Fruit fly (Drosophila melanogaster): ENCODE data around the gene CG10098.

The CG10098 gene

DNA sequence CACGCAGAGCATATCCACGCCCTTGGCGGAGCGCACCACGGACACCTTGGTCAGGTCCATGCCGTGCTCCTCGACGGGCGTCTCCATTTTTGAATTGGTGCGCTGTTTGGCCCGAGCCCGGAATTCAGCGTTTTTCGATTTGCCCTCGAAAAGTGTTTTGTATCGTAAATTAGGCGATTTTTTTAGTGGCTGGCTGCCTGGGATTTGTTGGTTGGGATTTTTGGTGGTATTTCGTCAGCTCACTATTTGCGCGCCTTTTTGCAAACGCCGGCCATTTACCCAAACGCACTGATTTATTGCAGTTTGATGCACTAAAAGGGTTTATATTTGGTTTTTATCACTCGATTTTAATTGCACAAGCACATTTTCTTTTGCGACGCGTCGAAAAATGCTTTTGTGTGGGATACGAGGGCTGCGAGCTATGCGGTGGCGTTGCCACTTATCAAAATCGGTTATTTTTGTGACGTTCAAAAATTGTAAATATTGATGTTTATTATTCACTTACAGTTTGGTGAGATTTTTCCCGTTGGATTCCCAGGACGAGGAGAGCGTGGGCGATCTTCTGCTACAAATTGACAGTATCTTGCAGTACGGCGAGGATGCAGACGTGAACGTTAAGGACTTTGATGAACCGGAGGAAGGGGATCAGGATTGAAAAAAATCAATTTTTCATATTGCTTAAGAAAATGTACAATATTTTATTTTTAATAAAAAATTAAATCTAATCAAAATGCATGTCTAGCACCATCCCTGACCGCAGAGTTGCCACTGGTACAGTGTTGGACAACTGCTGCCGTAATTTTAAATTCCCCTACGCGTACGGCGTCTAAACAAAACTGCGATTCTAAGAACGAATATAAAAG, 26.4 kb downstream of the CG10098 start, which contains the start of the genes gfzf and Sas-4 (continued):
- peak; percentile 9 for TF ChIP-seq CG13894 (tag; optimal IDR thresholded peaks at IDR 0.05)
- TF ChIP-seq sna (GFP tag; IDR thresholded peaks at IDR 0.05; ENCODE audit: partially characterized antibody): no peak
- TF ChIP-seq CG18599 (GFP tag; optimal IDR thresholded peaks at IDR 0.05): no peak
- TF ChIP-seq inv (GFP tag; IDR thresholded peaks at IDR 0.05; ENCODE audit: partially characterized antibody): no peak
- TF ChIP-seq CG3838 (GFP tag; optimal IDR thresholded peaks at IDR 0.05): no peak
- TF ChIP-seq CG4328 (GFP tag; optimal IDR thresholded peaks at IDR 0.05): peak; percentile 45
- 0 out of 2 replicates have a peak, but pooled peaks have one; percentile 18 for TF ChIP-seq Poxn (GFP tag; IDR thresholded peaks at IDR 0.05)
- no peak for TF ChIP-seq Doc3 (GFP tag; IDR thresholded peaks at IDR 0.05; ENCODE audit: partially characterized antibody)
- no peak for TF ChIP-seq zf30C (GFP tag; optimal IDR thresholded peaks at IDR 0.05)
- peak; percentile 30 for TF ChIP-seq vfl (GFP tag; optimal IDR thresholded peaks at IDR 0.05)
- TF ChIP-seq CHES-1-like (GFP tag; optimal IDR thresholded peaks at IDR 0.05): no peak
- peak; percentile 43 for TF ChIP-seq CG18764 (GFP tag; optimal IDR thresholded peaks at IDR 0.05)
- peak; percentile 36 for TF ChIP-seq luna (GFP tag; optimal IDR thresholded peaks at IDR 0.05)
- 0 out of 3 replicates have a peak, but pooled peaks have one; percentile 68 for TF ChIP-seq CG11456 (GFP tag; IDR thresholded peaks at IDR 0.05)
- TF ChIP-seq caup (GFP tag; optimal IDR thresholded peaks at IDR 0.05; ENCODE audit: severe bottlenecking): no peak
- no peak for TF ChIP-seq hbn (GFP tag; IDR thresholded peaks at IDR 0.05; ENCODE audit: partially characterized antibody)
- 0 out of 2 replicates have a peak, but pooled peaks have one; percentile 35 for TF ChIP-seq sens-2 (GFP tag; IDR thresholded peaks at IDR 0.05)
- no peak for TF ChIP-seq ase (GFP tag; IDR thresholded peaks at IDR 0.05)
- no peak for TF ChIP-seq lov (optimal IDR thresholded peaks at IDR 0.05)
- TF ChIP-seq lov (GFP tag; IDR thresholded peaks at IDR 0.05): no peak
- peak; percentile 50 to 51 for TF ChIP-seq chif (GFP tag; optimal IDR thresholded peaks at IDR 0.05)
- peak; percentile 33 for TF ChIP-seq pzg (GFP tag; optimal IDR thresholded peaks at IDR 0.05)
- peak; percentile 42 for TF ChIP-seq CG33213 (GFP tag; optimal IDR thresholded peaks at IDR 0.05)
- no peak; the same call in 1 of the 2 replicates for TF ChIP-seq CG13287 (GFP tag; IDR thresholded peaks at IDR 0.05; ENCODE audit: partially characterized antibody)
- no peak for TF ChIP-seq Kr (GFP tag; optimal IDR thresholded peaks at IDR 0.05)
- peak; percentile 66; the same call in 1 of the 2 replicates for TF ChIP-seq CG14014 (GFP tag; IDR thresholded peaks at IDR 0.05)
- peak; percentile 49 for TF ChIP-seq Antp (GFP tag; optimal IDR thresholded peaks at IDR 0.05)
- TF ChIP-seq Hr51 (GFP tag; optimal IDR thresholded peaks at IDR 0.05): peak in 1 of 2 experiments; percentile 16
- TF ChIP-seq CG2678 (tag; optimal IDR thresholded peaks at IDR 0.05): no peak
- TF ChIP-seq twi (tag; optimal IDR thresholded peaks at IDR 0.05): peak; percentile 27
- peak; percentile 82 for TF ChIP-seq CG17361 (GFP tag; IDR thresholded peaks at IDR 0.05)
- no peak for TF ChIP-seq Trl (optimal IDR thresholded peaks at IDR 0.05)
- TF ChIP-seq Trl (GFP tag; optimal IDR thresholded peaks at IDR 0.05): peak; percentile 39
- TF ChIP-seq CG13624 (GFP tag; optimal IDR thresholded peaks at IDR 0.05): peak; percentile 3
- peak; percentile 75 for TF ChIP-seq CG3281 (GFP tag; optimal IDR thresholded peaks at IDR 0.05)
- peak; percentile 82 for TF ChIP-seq CG30403 (GFP tag; optimal IDR thresholded peaks at IDR 0.05)
- TF ChIP-seq Lhr (GFP tag; optimal IDR thresholded peaks at IDR 0.05): peak; percentile 35
- peak; percentile 20 for TF ChIP-seq CG9876 (GFP tag; optimal IDR thresholded peaks at IDR 0.05)
- no peak for TF ChIP-seq dan (GFP tag; IDR thresholded peaks at IDR 0.05)
- no peak for TF ChIP-seq ap (GFP tag; IDR thresholded peaks at IDR 0.05)
- TF ChIP-seq gro (GFP tag; optimal IDR thresholded peaks at IDR 0.05): no peak
- TF ChIP-seq CG7987 (GFP tag; optimal IDR thresholded peaks at IDR 0.05): no peak
- TF ChIP-seq usp (GFP tag; optimal IDR thresholded peaks at IDR 0.05): no peak
- TF ChIP-seq schlank (tag; optimal IDR thresholded peaks at IDR 0.05): no peak
- peak; percentile 28 for TF ChIP-seq Fer1 (GFP tag; optimal IDR thresholded peaks at IDR 0.05)
- TF ChIP-seq B-H2 (GFP tag; optimal IDR thresholded peaks at IDR 0.05): no peak
- no peak for TF ChIP-seq Vsx1 (GFP tag; optimal IDR thresholded peaks at IDR 0.05)
- peak; percentile 50 for TF ChIP-seq Sox102F (GFP tag; optimal IDR thresholded peaks at IDR 0.05)
